Fruit fly (Drosophila melanogaster): Measurements from ENCODE around the gene Nepl17.

Nepl17 gene

dm6 chr3R:28859058-28859526 is 13.6 kb upstream of the Nepl17 start, which contains the start of gene Inx3 (continued):
- peak in 1 of 2 experiments; percentile 1 for TF ChIP-seq Hr51 (GFP tag; optimal IDR thresholded peaks at IDR 0.05)
- peak; percentile 75 for TF ChIP-seq Deaf1 (tag; optimal IDR thresholded peaks at IDR 0.05)
- 0 out of 3 replicates have a peak, but pooled peaks have one; percentile 28 for TF ChIP-seq gce (GFP tag; IDR thresholded peaks at IDR 0.05)
- TF ChIP-seq CG6791 (GFP tag; IDR thresholded peaks at IDR 0.05; ENCODE audit: partially characterized antibody) = 0 out of 3 replicates have a peak, but pooled peaks have one; percentile 24
- no peak for TF ChIP-seq Sry-δ (GFP tag; optimal IDR thresholded peaks at IDR 0.05)
- peak; percentile 76; the same call in 2 of the 3 replicates for TF ChIP-seq ci (GFP tag; IDR thresholded peaks at IDR 0.05)
- peak; percentile 75; the same call in 1 of the 2 replicates for TF ChIP-seq chm (GFP tag; IDR thresholded peaks at IDR 0.05)
- no peak for TF ChIP-seq CG18011 (GFP tag; optimal IDR thresholded peaks at IDR 0.05)
- peak; percentile 48; the same call in 1 of the 2 replicates for TF ChIP-seq bbx (GFP tag; IDR thresholded peaks at IDR 0.05; ENCODE audit: partially characterized antibody)
- TF ChIP-seq nerfin-1 (tag; optimal IDR thresholded peaks at IDR 0.05) = peak; percentile 10
- peak in 1 of 2 experiments; percentile 59 for TF ChIP-seq insv (GFP tag; optimal IDR thresholded peaks at IDR 0.05)
- peak; percentile 28; the same call in 1 of the 2 replicates for TF ChIP-seq seq (GFP tag; IDR thresholded peaks at IDR 0.05)
- TF ChIP-seq crol (GFP tag; IDR thresholded peaks at IDR 0.05) = 0 out of 2 replicates have a peak, but pooled peaks have one; percentile 9
- TF ChIP-seq Abd-B (GFP tag; optimal IDR thresholded peaks at IDR 0.05) = no peak
- no peak for TF ChIP-seq CG10462 (GFP tag; optimal IDR thresholded peaks at IDR 0.05)
- no peak for TF ChIP-seq CTCF (GFP tag; optimal IDR thresholded peaks at IDR 0.05)
- peak; percentile 13 for TF ChIP-seq CG2202 (tag; optimal IDR thresholded peaks at IDR 0.05)
- no peak for TF ChIP-seq mam (GFP tag; optimal IDR thresholded peaks at IDR 0.05)
- TF ChIP-seq sna (GFP tag; IDR thresholded peaks at IDR 0.05; ENCODE audit: partially characterized antibody) = 0 out of 2 replicates have a peak, but pooled peaks have one; percentile 30
- TF ChIP-seq Awh (GFP tag; IDR thresholded peaks at IDR 0.05) = no peak
- TF ChIP-seq Meics (GFP tag; optimal IDR thresholded peaks at IDR 0.05) = peak; percentile 5
- no peak for TF ChIP-seq CG12155 (GFP tag; optimal IDR thresholded peaks at IDR 0.05)
- TF ChIP-seq CG11398 (GFP tag; optimal IDR thresholded peaks at IDR 0.05) = peak; percentile 15
- peak; percentile 2 for TF ChIP-seq ftz-f1 (GFP tag; optimal IDR thresholded peaks at IDR 0.05)
- TF ChIP-seq Stat92E (GFP tag; optimal IDR thresholded peaks at IDR 0.05) = peak in 1 of 3 experiments; percentile 23
- TF ChIP-seq sens-2 (GFP tag; IDR thresholded peaks at IDR 0.05) = peak; percentile 76
- TF ChIP-seq Drgx (GFP tag; IDR thresholded peaks at IDR 0.05) = 0 out of 2 replicates have a peak, but pooled peaks have one; percentile 26
- TF ChIP-seq Doc3 (GFP tag; IDR thresholded peaks at IDR 0.05; ENCODE audit: partially characterized antibody) = 0 out of 3 replicates have a peak, but pooled peaks have one; percentile 20
- peak; percentile 71 to 91 for TF ChIP-seq Trl (optimal IDR thresholded peaks at IDR 0.05)
- no peak for TF ChIP-seq Trl (GFP tag; optimal IDR thresholded peaks at IDR 0.05)
- TF ChIP-seq CG34376 (GFP tag; optimal IDR thresholded peaks at IDR 0.05) = peak; percentile 17
- TF ChIP-seq HLHmδ (GFP tag; optimal IDR thresholded peaks at IDR 0.05) = peak; percentile 72
- peak; percentile 35 for TF ChIP-seq CG17829 (tag; optimal IDR thresholded peaks at IDR 0.05)
- TF ChIP-seq sr (GFP tag; IDR thresholded peaks at IDR 0.05) = 0 out of 3 replicates have a peak, but pooled peaks have one; percentile 42
- no peak for TF ChIP-seq wdn (GFP tag; IDR thresholded peaks at IDR 0.05)
- peak; percentile 28 for TF ChIP-seq CG1603 (tag; optimal IDR thresholded peaks at IDR 0.05)
- TF ChIP-seq CG6854 (GFP tag; optimal IDR thresholded peaks at IDR 0.05) = peak; percentile 7
- no peak for TF ChIP-seq dysf (GFP tag; IDR thresholded peaks at IDR 0.05)
- TF ChIP-seq Jarid2 (GFP tag; optimal IDR thresholded peaks at IDR 0.05) = peak; percentile 89
- no peak for TF ChIP-seq hkb (optimal IDR thresholded peaks at IDR 0.05)
- 0 out of 2 replicates have a peak, but pooled peaks have one; percentile 10 for TF ChIP-seq hkb (GFP tag; IDR thresholded peaks at IDR 0.05)
- TF ChIP-seq Ravus (GFP tag; IDR thresholded peaks at IDR 0.05) = no peak
- peak; percentile 71 for TF ChIP-seq Kr (GFP tag; optimal IDR thresholded peaks at IDR 0.05)
- TF ChIP-seq Bteb2 (GFP tag; optimal IDR thresholded peaks at IDR 0.05) = no peak
- TF ChIP-seq vvl (GFP tag; IDR thresholded peaks at IDR 0.05) = 0 out of 2 replicates have a peak, but pooled peaks have one; percentile 26
- TF ChIP-seq Fer2 (tag; optimal IDR thresholded peaks at IDR 0.05) = no peak
- no peak for TF ChIP-seq CG12104 (GFP tag; optimal IDR thresholded peaks at IDR 0.05)
- peak; percentile 21 for TF ChIP-seq MESR4 (GFP tag; optimal IDR thresholded peaks at IDR 0.05)
- TF ChIP-seq Sin3A (optimal IDR thresholded peaks at IDR 0.05) = no peak
- TF ChIP-seq ase (GFP tag; IDR thresholded peaks at IDR 0.05) = 0 out of 3 replicates have a peak, but pooled peaks have one; percentile 25
- TF ChIP-seq CrebB (tag; optimal IDR thresholded peaks at IDR 0.05) = peak; percentile 13
